Fruit fly (Drosophila melanogaster) whole organism, prepupa: ENCODE measurements around the gene Dnali1.

Experiments
- Blimp-1 ChIP-seq: fragments of 200-800 bp; sonication (Bioruptor generic); optimal IDR thresholded peaks from 3 replicates; lab custom pipeline; 2017; ENCODE audit warnings: missing biosample characterization, missing genetic modification characterization, mild to moderate bottlenecking, moderate library complexity, missing genetic modification reagents
- CG10631 ChIP-seq: fragments of 200-800 bp; sonication (Bioruptor generic); optimal IDR thresholded peaks from 2 replicates; lab custom pipeline; 2016; ENCODE audit warnings: missing biosample characterization, missing genetic modification characterization
- CG11294 ChIP-seq: fragments of 200-800 bp; sonication (Bioruptor generic); IDR thresholded peaks from 2 replicates; pipeline ENCODE4 v1.3.6; 2022; ENCODE audit warnings: missing biosample characterization, missing genetic modification characterization
- CG11762 ChIP-seq: fragments of 200-800 bp; sonication (Bioruptor generic); optimal IDR thresholded peaks from 3 replicates; lab custom pipeline; 2016; ENCODE audit warnings: missing biosample characterization, missing genetic modification characterization; ENCODE audit not compliant: insufficient read depth
- CG11902 ChIP-seq: fragments of 200-800 bp; sonication (Bioruptor generic); optimal IDR thresholded peaks from 3 replicates; lab custom pipeline; 2016; ENCODE audit warnings: missing biosample characterization, missing genetic modification characterization
- CG16779 ChIP-seq: fragments of 200-800 bp; sonication (Bioruptor generic); optimal IDR thresholded peaks from 3 replicates; lab custom pipeline; 2017; ENCODE audit warnings: missing biosample characterization, mild to moderate bottlenecking, missing genetic modification characterization
- CG3032 ChIP-seq: fragments of 200-800 bp; optimal IDR thresholded peaks from 2 replicates; lab custom pipeline; 2019; ENCODE audit warnings: missing biosample characterization, mild to moderate bottlenecking, missing genetic modification characterization, moderate library complexity
- CG32006 ChIP-seq: fragments of 200-800 bp; sonication (Bioruptor generic); optimal IDR thresholded peaks from 3 replicates; lab custom pipeline; 2017; ENCODE audit warnings: missing biosample characterization, mild to moderate bottlenecking, missing genetic modification characterization
- CG34406 ChIP-seq: fragments of 200-800 bp; sonication (Bioruptor generic); optimal IDR thresholded peaks from 3 replicates; lab custom pipeline; 2016; ENCODE audit warnings: missing biosample characterization, missing genetic modification characterization
- CG3919 ChIP-seq: fragments of 200-800 bp; sonication (Bioruptor generic); optimal IDR thresholded peaks from 3 replicates; lab custom pipeline; 2016; ENCODE audit warnings: missing biosample characterization, missing genetic modification characterization
- CG4318 ChIP-seq: fragments of 200-800 bp; sonication (Bioruptor generic); optimal IDR thresholded peaks from 3 replicates; lab custom pipeline; 2017; ENCODE audit warnings: missing biosample characterization, mild to moderate bottlenecking, missing genetic modification characterization
- CG6792 ChIP-seq: fragments of 200-800 bp; sonication (Bioruptor generic); optimal IDR thresholded peaks from 3 replicates; lab custom pipeline; 2016; ENCODE audit warnings: missing biosample characterization, missing genetic modification characterization
- CG6808 ChIP-seq: fragments of 200-800 bp; sonication (Bioruptor generic); optimal IDR thresholded peaks from 3 replicates; lab custom pipeline; 2017; ENCODE audit warnings: missing biosample characterization, missing genetic modification characterization, mild to moderate bottlenecking, moderate library complexity, missing genetic modification reagents
- CG7368 ChIP-seq: fragments of 200-800 bp; sonication (Bioruptor generic); optimal IDR thresholded peaks from 3 replicates; lab custom pipeline; 2016; ENCODE audit warnings: missing biosample characterization, missing genetic modification characterization
- CG8119 ChIP-seq: fragments of 200-800 bp; sonication (Bioruptor generic); IDR thresholded peaks from 3 replicates; pipeline ENCODE4 v1.3.6; 2022; ENCODE audit warnings: missing biosample characterization, missing genetic modification characterization
- CG8319 ChIP-seq: fragments of 200-800 bp; sonication (Bioruptor generic); optimal IDR thresholded peaks from 3 replicates; lab custom pipeline; 2016; ENCODE audit warnings: missing biosample characterization, missing genetic modification characterization
- CG8632 ChIP-seq: fragments of 200-800 bp; sonication (Bioruptor generic); optimal IDR thresholded peaks from 3 replicates; lab custom pipeline; 2016; ENCODE audit warnings: missing biosample characterization, missing genetic modification characterization
- CG9139 ChIP-seq: fragments of 200-800 bp; sonication (Bioruptor generic); optimal IDR thresholded peaks from 3 replicates; lab custom pipeline; 2017; ENCODE audit warnings: missing biosample characterization, mild to moderate bottlenecking, missing genetic modification characterization
- Eip75B ChIP-seq: fragments of 200-800 bp; sonication (Bioruptor generic); optimal IDR thresholded peaks from 3 replicates; lab custom pipeline; 2016; ENCODE audit warnings: missing biosample characterization, missing genetic modification characterization
- Eip93F ChIP-seq: fragments of 200-800 bp; sonication (Bioruptor generic); optimal IDR thresholded peaks from 2 replicates; lab custom pipeline; 2016; ENCODE audit warnings: missing biosample characterization, mild to moderate bottlenecking, missing genetic modification characterization
- Ets21C ChIP-seq: fragments of 200-800 bp; sonication (Bioruptor generic); optimal IDR thresholded peaks from 3 replicates; lab custom pipeline; 2016; ENCODE audit warnings: missing biosample characterization, missing genetic modification characterization
- Ets96B ChIP-seq: fragments of 200-800 bp; optimal IDR thresholded peaks from 2 replicates; lab custom pipeline; 2019; ENCODE audit warnings: missing biosample characterization, mild to moderate bottlenecking, missing genetic modification characterization, moderate library complexity
- Gug ChIP-seq: fragments of 200-800 bp; sonication (Bioruptor generic); IDR thresholded peaks from 2 replicates; pipeline ENCODE4 v1.3.6; 2022; ENCODE audit warnings: missing biosample characterization, missing genetic modification characterization
- Hr38 ChIP-seq: sonication (Bioruptor generic); optimal IDR thresholded peaks from 2 replicates; lab custom pipeline; 2016; ENCODE audit warnings: missing biosample characterization, missing genetic modification characterization
- Hr39 ChIP-seq: fragments of 200-800 bp; sonication (Bioruptor generic); optimal IDR thresholded peaks from 2 replicates; lab custom pipeline; 2016; ENCODE audit warnings: missing biosample characterization, missing genetic modification characterization
- Hr4 ChIP-seq: fragments of 200-800 bp; sonication (Bioruptor generic); optimal IDR thresholded peaks from 3 replicates; lab custom pipeline; 2016; ENCODE audit warnings: missing biosample characterization, missing genetic modification characterization
- Lpt ChIP-seq: fragments of 200-800 bp; sonication (Bioruptor generic); optimal IDR thresholded peaks from 3 replicates; lab custom pipeline; 2016; ENCODE audit warnings: missing biosample characterization, missing genetic modification characterization
- Met ChIP-seq: fragments of 200-800 bp; sonication (Bioruptor generic); optimal IDR thresholded peaks from 3 replicates; lab custom pipeline; 2016; ENCODE audit warnings: missing biosample characterization, missing genetic modification characterization
- Smox ChIP-seq: fragments of 200-800 bp; sonication (Bioruptor generic); optimal IDR thresholded peaks from 3 replicates; lab custom pipeline; 2016; ENCODE audit warnings: missing biosample characterization, missing genetic modification characterization
- Sox15 ChIP-seq: fragments of 200-800 bp; sonication (Bioruptor generic); optimal IDR thresholded peaks from 3 replicates; lab custom pipeline; 2016; ENCODE audit warnings: missing biosample characterization, missing genetic modification characterization
- achi ChIP-seq: fragments of 200-800 bp; sonication (Bioruptor generic); optimal IDR thresholded peaks from 3 replicates; lab custom pipeline; 2016; ENCODE audit warnings: missing biosample characterization, missing genetic modification characterization
- cyc ChIP-seq: fragments of 200-800 bp; sonication (Bioruptor generic); optimal IDR thresholded peaks from 3 replicates; lab custom pipeline; 2016; ENCODE audit warnings: missing biosample characterization, missing genetic modification characterization
- dac ChIP-seq: fragments of 200-800 bp; sonication (Bioruptor generic); optimal IDR thresholded peaks from 2 replicates; lab custom pipeline; 2017; ENCODE audit warnings: missing biosample characterization, mild to moderate bottlenecking, missing genetic modification characterization
- esn ChIP-seq: fragments of 200-800 bp; sonication (Bioruptor generic); optimal IDR thresholded peaks from 2 replicates; lab custom pipeline; 2016; ENCODE audit warnings: missing biosample characterization, mild to moderate bottlenecking, missing genetic modification characterization, moderate library complexity
- fd85E ChIP-seq: fragments of 200-800 bp; sonication (Bioruptor generic); optimal IDR thresholded peaks from 3 replicates; lab custom pipeline; 2016; ENCODE audit warnings: missing biosample characterization, missing genetic modification characterization
- fkh ChIP-seq: fragments of 200-800 bp; sonication (Bioruptor generic); optimal IDR thresholded peaks from 3 replicates; lab custom pipeline; 2017; ENCODE audit warnings: missing biosample characterization, mild to moderate bottlenecking, missing genetic modification characterization, moderate library complexity
- lz ChIP-seq: fragments of 200-800 bp; sonication (Bioruptor generic); optimal IDR thresholded peaks from 3 replicates; lab custom pipeline; 2016; ENCODE audit warnings: missing biosample characterization, missing genetic modification characterization
- net ChIP-seq: fragments of 200-800 bp; sonication (Bioruptor generic); optimal IDR thresholded peaks from 3 replicates; lab custom pipeline; 2016; ENCODE audit warnings: missing biosample characterization, missing genetic modification characterization
- pdm3 ChIP-seq: fragments of 200-800 bp; sonication (Bioruptor generic); optimal IDR thresholded peaks from 3 replicates; lab custom pipeline; 2016; ENCODE audit warnings: missing biosample characterization, missing genetic modification characterization
- salr ChIP-seq, 2 experiments: fragments of 200-800 bp; sonication (Bioruptor generic); optimal IDR thresholded peaks; 3 replicates each; lab custom pipeline; 2016 to 2018; ENCODE audit warnings: missing biosample characterization in 2 of 2, missing genetic modification characterization in 2 of 2, mild to moderate bottlenecking in 1 of 2
- spab ChIP-seq: fragments of 200-800 bp; sonication (Bioruptor generic); optimal IDR thresholded peaks from 2 replicates; lab custom pipeline; 2017; ENCODE audit warnings: missing biosample characterization, mild to moderate bottlenecking, missing genetic modification characterization, missing genetic modification reagents
- ss ChIP-seq, 2 experiments: fragments of 200-800 bp; sonication (Bioruptor generic); optimal IDR thresholded peaks; 2 replicates in 1 of 2; 3 replicates in 1 of 2; lab custom pipeline; 2017 to 2018; ENCODE audit warnings: mild to moderate bottlenecking in 2 of 2, missing biosample characterization in 2 of 2, missing genetic modification characterization in 2 of 2, moderate library complexity in 1 of 2
- svp ChIP-seq: fragments of 200-800 bp; sonication (Bioruptor generic); peaks from one replicate; lab custom pipeline; 2016; ENCODE audit warnings: missing biosample characterization, missing genetic modification characterization
- vri ChIP-seq: fragments of 200-800 bp; sonication (Bioruptor generic); optimal IDR thresholded peaks from 3 replicates; lab custom pipeline; 2016; ENCODE audit warnings: missing biosample characterization, mild to moderate bottlenecking, missing genetic modification characterization

Dnali1 gene

DNA sequence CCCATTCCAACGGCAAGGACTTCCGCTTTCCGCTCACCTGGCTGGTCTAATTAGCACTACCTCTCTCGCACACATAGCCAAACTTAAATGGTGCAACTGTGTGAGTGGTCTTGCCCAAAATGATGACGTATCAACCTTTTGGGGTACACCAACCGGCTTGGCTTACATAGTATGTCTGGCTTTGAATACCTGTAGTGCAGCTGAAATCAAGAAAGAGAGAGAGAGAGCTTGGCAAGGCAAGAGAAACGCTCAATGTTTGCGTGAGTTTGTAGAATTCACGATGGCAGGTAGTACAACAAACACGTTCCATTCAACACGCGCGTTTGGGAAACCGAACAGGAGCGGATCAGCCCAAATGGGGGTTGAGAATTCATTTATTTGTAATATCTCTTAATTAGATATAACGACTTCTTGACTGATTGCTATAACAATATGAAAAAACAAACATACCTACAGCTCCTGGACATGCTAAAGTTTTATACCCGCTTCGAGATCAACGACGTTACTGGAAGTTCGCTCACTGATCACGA, 5.0 kb downstream of the Dnali1 start (continued):
- TF ChIP-seq cyc (GFP tag; lab: Kevin White, UChicago) = peak; percentile 67
- TF ChIP-seq CG11902 (GFP tag; lab: Kevin White, UChicago) = peak; percentile 79
- TF ChIP-seq CG11762 (GFP tag; lab: Kevin White, UChicago) = peak; percentile 30
- TF ChIP-seq net (GFP tag; lab: Kevin White, UChicago) = no peak
- 0 out of 2 replicates have a peak, but pooled peaks have one; percentile 25 for TF ChIP-seq Gug (GFP tag; lab: Robert Waterston, UW)
- TF ChIP-seq CG6792 (GFP tag; lab: Kevin White, UChicago) = peak; percentile 24
- peak; percentile 42 for TF ChIP-seq CG7368 (GFP tag; lab: Kevin White, UChicago)
- no peak for TF ChIP-seq Hr38 (GFP tag; lab: Kevin White, UChicago)
- TF ChIP-seq CG16779 (tag; lab: Kevin White, UChicago) = no peak
- TF ChIP-seq CG11294 (GFP tag; lab: Robert Waterston, UW) = no peak
- TF ChIP-seq Ets96B (tag; lab: Kevin White, UChicago) = no peak
- peak; percentile 49 for TF ChIP-seq CG10631 (GFP tag; lab: Kevin White, UChicago)
- TF ChIP-seq CG8319 (GFP tag; lab: Kevin White, UChicago) = no peak
- no peak for TF ChIP-seq dac
- TF ChIP-seq ss (GFP tag; optimal IDR thresholded peaks at IDR 0.05; lab: Kevin White, UChicago) = peak in 1 of 2 experiments; percentile 79

DNA sequence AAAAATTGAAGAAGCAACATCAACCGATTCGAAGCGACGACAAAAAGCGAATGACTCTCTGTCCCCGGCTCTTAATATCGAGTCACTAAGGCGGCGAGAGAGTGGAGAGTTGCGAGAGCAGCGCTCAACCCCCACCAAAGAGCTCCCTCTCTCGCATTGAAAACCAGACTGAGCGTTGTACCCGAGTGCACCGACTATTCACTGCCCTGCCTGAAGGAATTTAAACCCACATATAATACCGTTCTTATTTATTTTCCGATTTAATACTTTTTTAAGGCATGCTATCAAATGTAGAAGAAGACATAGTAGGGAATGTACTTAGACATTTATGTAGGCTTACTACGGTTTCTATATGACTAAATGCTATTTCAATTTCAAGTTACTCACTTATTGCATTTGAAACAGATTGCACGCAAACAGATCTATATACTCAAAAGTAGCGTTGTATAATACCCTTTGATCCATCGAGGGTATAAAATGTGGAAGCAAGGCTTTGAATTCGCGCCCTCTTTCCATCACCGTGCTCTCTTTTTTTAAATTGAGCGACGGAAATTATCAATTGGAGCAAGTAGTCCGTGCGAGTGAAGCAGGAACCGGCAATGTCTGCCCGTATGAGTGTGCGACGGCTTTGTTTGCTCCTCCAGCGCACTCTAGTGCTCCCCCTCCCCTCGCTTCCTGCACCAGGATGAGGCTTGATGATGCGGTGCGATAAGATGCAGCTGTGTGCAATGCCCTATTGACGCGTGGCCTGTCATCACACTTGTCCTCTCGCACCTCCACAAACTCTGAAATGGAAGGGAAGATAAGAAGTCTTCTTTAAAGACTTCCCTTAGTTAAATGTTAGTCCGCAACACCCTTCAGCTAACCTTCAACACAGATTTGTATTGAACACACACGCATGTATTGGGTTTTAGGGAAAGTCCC, 5.7 kb downstream of the Dnali1 start, which contains the start of gene mthl5:
Gene mthl5, minus strand, starts transcription at position 55 of the 924 bp plus-strand sequence.
- TF ChIP-seq CG3919 (GFP tag; lab: Kevin White, UChicago) = peak; percentile 94
- peak; percentile 93 for TF ChIP-seq CG8119 (GFP tag; lab: Robert Waterston, UW)
- peak; percentile 86 for TF ChIP-seq CG7368 (GFP tag; lab: Kevin White, UChicago)
- TF ChIP-seq esn (GFP tag; lab: Kevin White, UChicago) = peak; percentile 97
- peak; percentile 92 for TF ChIP-seq CG6808 (GFP tag; lab: Kevin White, UChicago)
- peak; percentile 96 for TF ChIP-seq Sox15 (GFP tag; lab: Kevin White, UChicago)
- TF ChIP-seq salr (GFP tag; optimal IDR thresholded peaks at IDR 0.05; lab: Kevin White, UChicago) = peak; percentile 84 to 95
- peak; percentile 77 for TF ChIP-seq CG11294 (GFP tag; lab: Robert Waterston, UW)
- peak; percentile 94 for TF ChIP-seq CG8632 (GFP tag; lab: Kevin White, UChicago)
- peak; percentile 24 for TF ChIP-seq Eip93F (GFP tag; lab: Kevin White, UChicago)
- peak; percentile 89 for TF ChIP-seq CG3032 (tag; lab: Kevin White, UChicago)
- TF ChIP-seq CG6792 (GFP tag; lab: Kevin White, UChicago) = peak; percentile 97
- TF ChIP-seq CG4318 = peak; percentile 89
- peak; percentile 97 for TF ChIP-seq pdm3 (GFP tag; lab: Kevin White, UChicago)
- peak; percentile 95 for TF ChIP-seq cyc (GFP tag; lab: Kevin White, UChicago)
- peak; percentile 87 for TF ChIP-seq fd85E
- peak; percentile 89 for TF ChIP-seq CG8319 (GFP tag; lab: Kevin White, UChicago)
- peak; percentile 93 for TF ChIP-seq achi (GFP tag; lab: Kevin White, UChicago)
- TF ChIP-seq CG34406 = peak; percentile 95
- no peak for TF ChIP-seq Hr38 (GFP tag; lab: Kevin White, UChicago)
- TF ChIP-seq dac = peak; percentile 83
- TF ChIP-seq Blimp-1 (GFP tag; lab: Kevin White, UChicago) = peak; percentile 78
- peak; percentile 95 for TF ChIP-seq Hr4 (GFP tag; lab: Kevin White, UChicago)
- TF ChIP-seq Ets21C (GFP tag; lab: Kevin White, UChicago) = peak; percentile 94
- peak; percentile 90 for TF ChIP-seq CG16779 (tag; lab: Kevin White, UChicago)
- TF ChIP-seq Lpt (GFP tag; lab: Kevin White, UChicago) = peak; percentile 90
- TF ChIP-seq ss (GFP tag; optimal IDR thresholded peaks at IDR 0.05; lab: Kevin White, UChicago) = peak; percentile 82 to 83
- TF ChIP-seq Hr39 (GFP tag; lab: Kevin White, UChicago) = peak; percentile 97
- peak; percentile 97 for TF ChIP-seq lz
- TF ChIP-seq Ets96B (tag; lab: Kevin White, UChicago) = peak; percentile 96
- TF ChIP-seq CG32006 (GFP tag; lab: Kevin White, UChicago) = peak; percentile 97
- TF ChIP-seq Met = peak; percentile 95
- peak; percentile 95 for TF ChIP-seq CG10631 (GFP tag; lab: Kevin White, UChicago)
- TF ChIP-seq CG9139 (GFP tag; lab: Kevin White, UChicago) = peak; percentile 86
- peak; percentile 99 for TF ChIP-seq svp (GFP tag; lab: Kevin White, UChicago)
- TF ChIP-seq Smox (GFP tag; lab: Kevin White, UChicago) = peak; percentile 94
- peak; percentile 95 for TF ChIP-seq Eip75B (GFP tag; lab: Kevin White, UChicago)
- peak; percentile 90 for TF ChIP-seq vri (GFP tag; lab: Kevin White, UChicago)
- TF ChIP-seq fkh = no peak
- TF ChIP-seq CG11762 (GFP tag; lab: Kevin White, UChicago) = peak; percentile 87
- peak; percentile 94 for TF ChIP-seq spab
